Worm (Caenorhabditis elegans): ENCODE data around the gene col-110.

The col-110 gene

DNA sequence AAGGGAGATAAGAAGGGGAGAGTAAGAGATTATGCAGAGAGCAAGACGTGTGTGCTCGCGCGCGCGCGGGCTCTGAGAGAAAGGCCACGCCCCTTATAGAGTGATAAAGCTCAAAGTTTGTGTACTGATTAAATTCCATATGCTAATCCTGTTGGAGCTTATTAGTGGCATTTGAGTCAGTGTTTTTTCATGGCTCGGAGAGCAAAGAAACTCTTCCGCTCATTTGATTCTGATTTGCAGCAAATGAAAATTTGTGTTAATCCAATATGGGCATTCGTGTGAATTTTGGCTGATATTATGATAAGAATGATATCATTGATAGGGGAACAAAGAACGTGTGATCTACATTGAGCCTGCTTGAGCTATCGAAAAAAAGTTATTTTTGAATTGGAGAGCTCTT is 4.0 kb upstream of the col-110 start:
- no peak for TF ChIP-seq nhr-237 (tag; optimal IDR thresholded peaks at IDR 0.05)
- no peak for TF ChIP-seq ztf-11 (tag; optimal IDR thresholded peaks at IDR 0.05)
- no peak for TF ChIP-seq nhr-23 (tag; optimal IDR thresholded peaks at IDR 0.05)
- no peak for TF ChIP-seq ZK546.5 (tag; optimal IDR thresholded peaks at IDR 0.05)
- TF ChIP-seq nhr-11 (tag; optimal IDR thresholded peaks at IDR 0.05) = peak; percentile 17
- no peak for TF ChIP-seq lin-39 (tag; optimal IDR thresholded peaks at IDR 0.05)
- no peak for TF ChIP-seq mdl-1 (tag; optimal IDR thresholded peaks at IDR 0.05)

DNA sequence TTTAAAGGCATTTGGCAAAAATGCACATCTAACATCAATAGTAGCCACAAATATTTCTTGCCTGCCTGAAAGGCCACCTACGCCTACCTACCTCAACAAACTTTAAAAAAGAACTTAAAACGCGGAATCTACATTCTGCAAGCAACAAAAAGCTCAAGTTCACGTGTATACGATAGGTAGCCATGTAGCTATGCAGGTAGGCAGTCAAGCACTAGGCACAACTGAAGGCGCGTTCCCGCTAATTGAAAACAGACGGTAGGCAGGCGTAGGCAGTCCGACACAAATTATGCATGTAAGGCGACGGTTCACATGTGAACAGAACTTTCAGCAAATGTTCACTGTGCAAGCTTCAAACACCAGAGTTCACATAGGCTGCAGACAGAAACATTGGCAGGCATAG is 3.1 kb upstream of the col-110 start:
- TF ChIP-seq jun-1 (tag; optimal IDR thresholded peaks at IDR 0.05) = no peak
- no peak for TF ChIP-seq unc-39 (tag; optimal IDR thresholded peaks at IDR 0.05)
- TF ChIP-seq pqm-1 (tag; optimal IDR thresholded peaks at IDR 0.05) = no peak
- TF ChIP-seq ceh-9 (tag; optimal IDR thresholded peaks at IDR 0.05) = no peak
- no peak for TF ChIP-seq aly-2 (tag; optimal IDR thresholded peaks at IDR 0.05)
- TF ChIP-seq ZK546.5 (tag; optimal IDR thresholded peaks at IDR 0.05) = no peak
- TF ChIP-seq nhr-237 (tag; optimal IDR thresholded peaks at IDR 0.05) = no peak
- no peak for TF ChIP-seq snpc-4 (tag; optimal IDR thresholded peaks at IDR 0.05)

DNA sequence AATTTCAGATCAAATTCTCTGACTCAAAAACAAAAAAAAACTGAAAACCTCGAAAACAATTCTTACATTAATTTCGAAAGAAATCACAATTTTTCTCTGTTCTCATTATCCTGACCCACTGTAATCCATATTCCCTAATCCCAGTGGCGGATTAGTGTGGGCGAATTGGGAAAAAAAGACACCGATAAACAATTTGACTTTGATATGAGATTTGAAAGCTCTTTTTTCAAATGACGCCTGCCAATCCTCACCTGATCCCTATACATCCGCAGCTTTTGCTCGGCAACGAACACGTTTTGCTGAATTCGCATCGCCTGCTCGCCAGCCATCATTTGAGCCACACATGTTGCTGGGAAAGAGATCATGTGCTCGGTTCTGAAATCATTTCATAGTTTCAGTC is 2.3 kb upstream of the col-110 start:
- TF ChIP-seq nhr-76 (tag; optimal IDR thresholded peaks at IDR 0.05) (no peak), pqm-1 (tag; optimal IDR thresholded peaks at IDR 0.05) (no peak), R02D3.7 (tag; optimal IDR thresholded peaks at IDR 0.05) (no peak), unc-39 (tag; optimal IDR thresholded peaks at IDR 0.05) (no peak), nhr-28 (tag; optimal IDR thresholded peaks at IDR 0.05) (no peak), ceh-82 (tag; optimal IDR thresholded peaks at IDR 0.05) (no peak), nhr-43 (tag; optimal IDR thresholded peaks at IDR 0.05; ENCODE audit: poor library complexity, severe bottlenecking) (no peak), nhr-12 (tag; optimal IDR thresholded peaks at IDR 0.05) (no peak), fkh-10 (GFP tag; optimal IDR thresholded peaks at IDR 0.05) (no peak), nhr-11 (tag; optimal IDR thresholded peaks at IDR 0.05) (no peak), egl-5 (tag; optimal IDR thresholded peaks at IDR 0.05) (no peak), elt-1 (tag; optimal IDR thresholded peaks at IDR 0.05) (no peak), ama-1 (optimal IDR thresholded peaks at IDR 0.05) (no peak), ceh-16 (tag; optimal IDR thresholded peaks at IDR 0.05) (no peak), eor-1 (tag; optimal IDR thresholded peaks at IDR 0.05) (no peak), ztf-11 (tag; optimal IDR thresholded peaks at IDR 0.05) (no peak), elt-2 (tag; optimal IDR thresholded peaks at IDR 0.05) (no peak), sea-2 (GFP tag; optimal IDR thresholded peaks at IDR 0.05) (no peak)

DNA sequence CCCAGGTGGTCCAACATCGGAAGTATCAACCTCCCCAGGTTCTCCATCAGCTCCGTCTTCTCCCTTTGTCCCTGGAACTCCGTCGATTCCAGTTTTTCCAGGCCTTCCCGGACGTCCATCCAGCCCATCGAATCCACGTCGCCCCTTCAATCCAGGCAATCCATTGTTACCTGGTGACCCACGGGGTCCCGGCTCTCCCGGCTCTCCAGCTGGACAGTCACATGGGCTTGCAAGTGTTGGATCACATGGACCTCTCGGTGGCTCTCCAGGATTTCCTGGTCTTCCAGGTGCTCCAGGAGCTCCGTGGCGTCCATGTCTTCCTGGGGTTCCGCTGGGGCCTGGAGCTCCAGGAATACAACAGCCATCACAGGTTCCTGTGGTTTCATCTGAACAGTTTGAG is 807 bp downstream of the col-110 start:
- no peak for TF ChIP-seq mml-1 (tag; optimal IDR thresholded peaks at IDR 0.05)
- no peak for TF ChIP-seq lin-39 (tag; optimal IDR thresholded peaks at IDR 0.05)
- TF ChIP-seq eor-1 (tag; optimal IDR thresholded peaks at IDR 0.05) = no peak
- TF ChIP-seq nhr-237 (tag; optimal IDR thresholded peaks at IDR 0.05) = no peak
- TF ChIP-seq daf-12 (tag; optimal IDR thresholded peaks at IDR 0.05) = no peak
- TF ChIP-seq tbx-2 (tag; optimal IDR thresholded peaks at IDR 0.05) = no peak
- no peak for TF ChIP-seq mdl-1 (tag; optimal IDR thresholded peaks at IDR 0.05)
- TF ChIP-seq elt-1 (tag; optimal IDR thresholded peaks at IDR 0.05) = no peak
- TF ChIP-seq pha-4 (tag; optimal IDR thresholded peaks at IDR 0.05) = no peak
- no peak for TF ChIP-seq egl-27 (tag; optimal IDR thresholded peaks at IDR 0.05)
- TF ChIP-seq lsy-12 (tag; optimal IDR thresholded peaks at IDR 0.05) = no peak
- TF ChIP-seq jun-1 (tag; optimal IDR thresholded peaks at IDR 0.05) = no peak
- TF ChIP-seq fkh-2 (tag; optimal IDR thresholded peaks at IDR 0.05) = no peak
- TF ChIP-seq zag-1 (tag; optimal IDR thresholded peaks at IDR 0.05) = no peak
- no peak for TF ChIP-seq ceh-16 (tag; optimal IDR thresholded peaks at IDR 0.05)
- TF ChIP-seq nhr-67 (tag; optimal IDR thresholded peaks at IDR 0.05) = no peak
- TF ChIP-seq egl-5 (tag; optimal IDR thresholded peaks at IDR 0.05) = no peak
- no peak for TF ChIP-seq nhr-23 (tag; optimal IDR thresholded peaks at IDR 0.05)
- TF ChIP-seq hmg-11 (tag; optimal IDR thresholded peaks at IDR 0.05) = no peak
- TF ChIP-seq elt-3 (tag; optimal IDR thresholded peaks at IDR 0.05) = no peak
